Worm (Caenorhabditis elegans): Measurements from ENCODE around the gene rnh-1.0.

DNA sequence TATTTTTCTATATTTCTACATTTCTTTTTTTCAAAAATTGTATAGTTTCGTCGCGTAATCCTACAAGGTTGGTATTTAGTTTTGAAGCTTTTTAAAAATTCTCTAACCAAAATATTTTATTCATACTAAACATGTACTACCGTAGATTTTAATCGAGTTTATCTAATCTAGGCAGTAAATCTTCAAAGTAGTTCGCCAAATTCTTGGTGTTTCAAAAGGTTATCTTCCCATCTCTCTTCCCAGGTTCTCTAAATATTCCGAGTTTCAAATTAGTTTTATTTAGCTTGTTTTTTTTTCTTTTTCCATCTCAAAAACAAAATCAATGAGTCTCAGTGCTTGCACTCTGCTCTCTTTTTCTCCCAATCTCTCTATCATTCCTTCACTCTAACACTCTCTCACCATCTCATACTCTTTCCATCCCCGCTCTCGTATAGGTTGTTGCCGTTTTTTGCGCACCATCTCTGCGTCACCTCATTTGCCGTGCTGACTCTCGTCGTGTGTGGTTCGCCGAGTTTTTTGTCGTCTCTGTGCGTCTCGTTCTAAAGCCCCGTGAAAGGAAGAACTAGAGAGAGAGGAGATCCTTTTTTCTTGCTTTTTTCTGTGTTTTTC is 22.0 kb downstream of the rnh-1.0 start:
- peak in 1 of 2 experiments; percentile 63 for TF ChIP-seq unc-62 (GFP tag; optimal IDR thresholded peaks at IDR 0.05 in 1 of 2)
- TF ChIP-seq unc-62 (tag; optimal IDR thresholded peaks at IDR 0.05), result no peak
- no peak for TF ChIP-seq unc-130 (GFP tag; optimal IDR thresholded peaks at IDR 0.05)
- no peak for TF ChIP-seq snpc-4 (tag; optimal IDR thresholded peaks at IDR 0.05)
- TF ChIP-seq nhr-77 (tag; optimal IDR thresholded peaks at IDR 0.05), result no peak
- TF ChIP-seq aly-2 (tag; optimal IDR thresholded peaks at IDR 0.05), result no peak
- no peak for TF ChIP-seq nhr-76 (tag; optimal IDR thresholded peaks at IDR 0.05)
- TF ChIP-seq dmd-8 (GFP tag; IDR thresholded peaks at IDR 0.05), result no peak
- peak in 1 of 2 experiments; percentile 51 for TF ChIP-seq hif-1 (tag; optimal IDR thresholded peaks at IDR 0.05)
- TF ChIP-seq nhr-25 (tag; optimal IDR thresholded peaks at IDR 0.05; ENCODE audit: borderline replicate concordance, insufficient read depth), result no peak
- peak; percentile 60 for TF ChIP-seq dpl-1 (GFP tag; optimal IDR thresholded peaks at IDR 0.05)
- peak; percentile 72 for TF ChIP-seq nhr-28 (tag; optimal IDR thresholded peaks at IDR 0.05)
- no peak for TF ChIP-seq unc-39 (tag; optimal IDR thresholded peaks at IDR 0.05)
- TF ChIP-seq mep-1 (tag; optimal IDR thresholded peaks at IDR 0.05), result no peak
